Fruit fly (Drosophila melanogaster): ENCODE results near the gene flip.

Gene flip

dm6 chr3R:4236534-4236933 lies 41.2 kb downstream of the flip start (continued):
- TF ChIP-seq CG8319 (GFP tag; optimal IDR thresholded peaks at IDR 0.05) = no peak
- peak; percentile 14 for TF ChIP-seq CG3919 (GFP tag; optimal IDR thresholded peaks at IDR 0.05)
- TF ChIP-seq CG31627 (GFP tag; optimal IDR thresholded peaks at IDR 0.05) = no peak
- no peak for TF ChIP-seq achi (GFP tag; optimal IDR thresholded peaks at IDR 0.05)
- TF ChIP-seq Eip75B (GFP tag; optimal IDR thresholded peaks at IDR 0.05) = peak; percentile 12
- no peak for TF ChIP-seq eg (GFP tag; IDR thresholded peaks at IDR 0.05)
- TF ChIP-seq Hr39 (GFP tag; optimal IDR thresholded peaks at IDR 0.05) = no peak
- TF ChIP-seq salr (GFP tag; optimal IDR thresholded peaks at IDR 0.05) = no peak
- TF ChIP-seq CG11294 (GFP tag; IDR thresholded peaks at IDR 0.05) = no peak
- no peak for TF ChIP-seq Sox15 (GFP tag; optimal IDR thresholded peaks at IDR 0.05)
- TF ChIP-seq Smox (GFP tag; optimal IDR thresholded peaks at IDR 0.05) = no peak
- TF ChIP-seq Eip78C (GFP tag) = peak; percentile 70
- no peak for TF ChIP-seq CG8632 (GFP tag; optimal IDR thresholded peaks at IDR 0.05)
- no peak for TF ChIP-seq CG6854 (GFP tag; optimal IDR thresholded peaks at IDR 0.05)
- no peak for TF ChIP-seq fd85E (GFP tag; optimal IDR thresholded peaks at IDR 0.05)
- peak; percentile 25 for TF ChIP-seq esn (GFP tag; optimal IDR thresholded peaks at IDR 0.05)
- no peak for TF ChIP-seq CG8119 (GFP tag; IDR thresholded peaks at IDR 0.05)
- TF ChIP-seq svp (GFP tag) = peak; percentile 86
- TF ChIP-seq CG4318 (GFP tag; optimal IDR thresholded peaks at IDR 0.05) = no peak
- peak; percentile 18 for TF ChIP-seq net (GFP tag; optimal IDR thresholded peaks at IDR 0.05)
- TF ChIP-seq Lpt (GFP tag; optimal IDR thresholded peaks at IDR 0.05) = peak; percentile 45
- no peak for TF ChIP-seq CG10669 (GFP tag; optimal IDR thresholded peaks at IDR 0.05)
- TF ChIP-seq ss (GFP tag; optimal IDR thresholded peaks at IDR 0.05) = peak in 1 of 2 experiments; percentile 33
- TF ChIP-seq CG6276 (GFP tag; optimal IDR thresholded peaks at IDR 0.05) = peak; percentile 17
- no peak for TF ChIP-seq fkh (GFP tag; optimal IDR thresholded peaks at IDR 0.05)
- TF ChIP-seq CG9139 (GFP tag; optimal IDR thresholded peaks at IDR 0.05) = peak; percentile 45
- no peak for TF ChIP-seq Sox102F (GFP tag; optimal IDR thresholded peaks at IDR 0.05)
- TF ChIP-seq spab (GFP tag; optimal IDR thresholded peaks at IDR 0.05) = no peak
- peak; percentile 0 for TF ChIP-seq CG6808 (GFP tag; optimal IDR thresholded peaks at IDR 0.05)
- TF ChIP-seq fd59A (GFP tag; optimal IDR thresholded peaks at IDR 0.05) = no peak
- TF ChIP-seq dac (GFP tag; optimal IDR thresholded peaks at IDR 0.05) = no peak
- no peak for TF ChIP-seq CG7368 (GFP tag; optimal IDR thresholded peaks at IDR 0.05)
- TF ChIP-seq acj6 (GFP tag; optimal IDR thresholded peaks at IDR 0.05) = no peak
- TF ChIP-seq CG32006 (GFP tag; optimal IDR thresholded peaks at IDR 0.05) = no peak
- TF ChIP-seq lz (GFP tag; optimal IDR thresholded peaks at IDR 0.05) = no peak
- TF ChIP-seq Ets96B (tag; optimal IDR thresholded peaks at IDR 0.05) = no peak

dm6 chr3R:4234991-4235553 lies 42.7 kb downstream of the flip start, which contains the start of gene Gel:
Gene Gel (plus strand): TSS chr3R:4235217.
- TF ChIP-seq svp (GFP tag) (peak; percentile 90), Eip78C (GFP tag) (peak; percentile 44), Hr4 (GFP tag; optimal IDR thresholded peaks at IDR 0.05) (no peak)

DNA sequence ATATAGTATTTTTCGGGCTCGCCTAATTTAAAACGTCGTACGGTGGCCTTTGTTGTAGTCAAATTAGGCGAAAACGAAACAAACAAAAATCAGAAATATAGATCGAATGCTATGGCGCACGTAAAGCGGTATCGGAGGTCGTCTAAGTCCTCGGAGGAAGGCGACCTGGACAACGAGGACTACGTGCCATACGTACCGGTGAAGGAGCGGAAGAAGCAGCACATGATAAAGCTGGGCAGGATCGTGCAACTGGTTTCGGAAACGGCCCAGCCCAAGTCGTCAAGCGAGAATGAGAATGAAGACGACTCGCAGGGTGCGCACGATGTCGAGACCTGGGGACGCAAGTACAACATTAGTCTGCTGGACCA lies 44.7 kb downstream of the flip start, which contains the start of gene abs:
Gene abs (plus strand): TSS at position 30 of the 368 bp plus-strand sequence.
- no peak for TF ChIP-seq pdm3 (GFP tag; optimal IDR thresholded peaks at IDR 0.05)
- TF ChIP-seq achi (GFP tag; optimal IDR thresholded peaks at IDR 0.05) = no peak
- no peak for TF ChIP-seq CG10631 (GFP tag; optimal IDR thresholded peaks at IDR 0.05)

Data from whole organism, prepupa.